Fruit fly (Drosophila melanogaster) whole organism, embryonic: ENCODE data around the gene Trs20.

Experiments used
- Abd-B ChIP-seq: fragments of 200-800 bp; sonication (Bioruptor generic); optimal IDR thresholded peaks from 2 replicates; lab custom pipeline; 2018; ENCODE audit warnings: missing biosample characterization, mild to moderate bottlenecking, missing genetic modification characterization, moderate library complexity
- CG10209 ChIP-seq: fragments of 200-800 bp; sonication (Bioruptor generic); optimal IDR thresholded peaks from 3 replicates; lab custom pipeline; 2017; ENCODE audit warnings: missing biosample characterization, mild to moderate bottlenecking, missing genetic modification characterization, missing genetic modification reagents
- CG10274 ChIP-seq: fragments of 200-800 bp; sonication (Bioruptor generic); optimal IDR thresholded peaks from 3 replicates; lab custom pipeline; 2017; ENCODE audit warnings: missing biosample characterization, mild to moderate bottlenecking, missing genetic modification characterization
- CG11560 ChIP-seq: fragments of 200-800 bp; sonication (Bioruptor generic); IDR thresholded peaks from 3 replicates; pipeline ENCODE4 v1.3.6; 2022; ENCODE audit warnings: missing biosample characterization, missing genetic modification characterization
- CG17568 ChIP-seq: fragments of 200-800 bp; sonication (Bioruptor generic); optimal IDR thresholded peaks from 2 replicates; lab custom pipeline; 2018; ENCODE audit warnings: missing biosample characterization, mild to moderate bottlenecking, missing genetic modification characterization, moderate library complexity
- CG1792 ChIP-seq: fragments of 200-800 bp; sonication (Bioruptor generic); optimal IDR thresholded peaks from 2 replicates; lab custom pipeline; 2016; ENCODE audit warnings: missing biosample characterization, missing genetic modification characterization
- CG2120 ChIP-seq: fragments of 200-800 bp; sonication (Bioruptor generic); optimal IDR thresholded peaks from 3 replicates; lab custom pipeline; 2016; ENCODE audit warnings: missing biosample characterization, missing genetic modification characterization
- CG2199 ChIP-seq: fragments of 200-800 bp; sonication (Bioruptor generic); IDR thresholded peaks from 3 replicates; pipeline ENCODE4 v1.3.6; 2022; ENCODE audit warnings: missing biosample characterization, missing genetic modification characterization
- CG3065 ChIP-seq: fragments of 200-800 bp; sonication (Bioruptor generic); optimal IDR thresholded peaks from 2 replicates; lab custom pipeline; 2016; ENCODE audit warnings: missing biosample characterization, missing genetic modification characterization
- CG33557 ChIP-seq: fragments of 200-800 bp; sonication (Bioruptor generic); optimal IDR thresholded peaks from 2 replicates; lab custom pipeline; 2019; ENCODE audit warnings: missing biosample characterization, mild to moderate bottlenecking, missing genetic modification characterization, moderate library complexity
- CG4617 ChIP-seq: fragments of 200-800 bp; sonication (Bioruptor generic); optimal IDR thresholded peaks from 3 replicates; lab custom pipeline; 2016; ENCODE audit warnings: missing biosample characterization, missing genetic modification characterization, borderline replicate concordance
- CG6765 ChIP-seq: fragments of 200-800 bp; sonication (Bioruptor generic); optimal IDR thresholded peaks from 3 replicates; lab custom pipeline; 2017; ENCODE audit warnings: missing biosample characterization, mild to moderate bottlenecking, missing genetic modification characterization
- CG6813 ChIP-seq: fragments of 200-800 bp; sonication (Bioruptor generic); optimal IDR thresholded peaks from 2 replicates; lab custom pipeline; 2017; ENCODE audit warnings: missing biosample characterization, missing genetic modification characterization, mild to moderate bottlenecking, moderate library complexity, missing genetic modification reagents
- CG6854 ChIP-seq: fragments of 200-800 bp; sonication (Bioruptor generic); optimal IDR thresholded peaks from 3 replicates; lab custom pipeline; 2017; ENCODE audit warnings: missing biosample characterization, mild to moderate bottlenecking, missing genetic modification characterization
- CG7839 ChIP-seq: fragments of 200-800 bp; sonication (Bioruptor generic); optimal IDR thresholded peaks from 3 replicates; lab custom pipeline; 2018; ENCODE audit warnings: missing biosample characterization, mild to moderate bottlenecking, missing genetic modification characterization, moderate library complexity
- CG8359 ChIP-seq: fragments of 200-800 bp; sonication (Bioruptor generic); optimal IDR thresholded peaks from 2 replicates; lab custom pipeline; 2017; ENCODE audit warnings: missing biosample characterization, mild to moderate bottlenecking, missing genetic modification characterization, borderline replicate concordance
- CkIIα-i1 ChIP-seq: fragments of 200-800 bp; sonication (Bioruptor generic); IDR thresholded peaks from 2 replicates; pipeline ENCODE4 v1.3.6; 2022; ENCODE audit warnings: missing biosample characterization, missing genetic modification characterization
- Dad ChIP-seq: fragments of 200-800 bp; sonication (Bioruptor generic); optimal IDR thresholded peaks from 3 replicates; lab custom pipeline; 2016; ENCODE audit warnings: missing biosample characterization, missing genetic modification characterization
- Eip74EF ChIP-seq, 2 experiments: fragments of 200-800 bp in 1 of 2; fragments of >200 bp in 1 of 2; sonication (Bioruptor generic) in 1 of 2; optimal IDR thresholded peaks; 2 replicates each; lab custom pipeline; 2017 to 2019; ENCODE audit warnings: missing biosample characterization in 2 of 2, missing genetic modification characterization in 2 of 2, mild to moderate bottlenecking in 1 of 2, moderate library complexity in 1 of 2
- Ets97D ChIP-seq: fragments of 200-800 bp; sonication (Bioruptor generic); optimal IDR thresholded peaks from 3 replicates; lab custom pipeline; 2016; ENCODE audit warnings: missing biosample characterization, missing genetic modification characterization
- HmgD ChIP-seq: fragments of 200-800 bp; sonication (Bioruptor generic); optimal IDR thresholded peaks from 3 replicates; lab custom pipeline; 2016; ENCODE audit warnings: missing biosample characterization, missing genetic modification characterization
- Hmx ChIP-seq: fragments of 200-800 bp; sonication (Bioruptor generic); optimal IDR thresholded peaks from 2 replicates; lab custom pipeline; 2016; ENCODE audit warnings: missing biosample characterization, missing genetic modification characterization
- Hr3 ChIP-seq: fragments of 200-800 bp; sonication (Bioruptor generic); optimal IDR thresholded peaks from 3 replicates; lab custom pipeline; 2016; ENCODE audit warnings: missing biosample characterization, missing genetic modification characterization
- Lim3 ChIP-seq: fragments of 200-800 bp; sonication (Bioruptor generic); IDR thresholded peaks from 2 replicates; pipeline ENCODE4 v1.3.6; 2022; ENCODE audit warnings: missing biosample characterization, missing genetic modification characterization
- Max ChIP-seq: fragments of 200-800 bp; sonication (Bioruptor generic); optimal IDR thresholded peaks from 2 replicates; lab custom pipeline; 2016; ENCODE audit warnings: missing biosample characterization, mild to moderate bottlenecking, missing genetic modification characterization
- Med ChIP-seq: fragments of 200-800 bp; sonication (Bioruptor generic); peaks from one replicate; lab custom pipeline; 2016; ENCODE audit warnings: missing biosample characterization, missing genetic modification characterization, mild to moderate bottlenecking, inconsistent platforms, moderate library complexity
- Neu2 ChIP-seq: fragments of 200-800 bp; sonication (Bioruptor generic); optimal IDR thresholded peaks from 3 replicates; lab custom pipeline; 2016; ENCODE audit warnings: missing biosample characterization, missing genetic modification characterization, borderline replicate concordance
- Rfx ChIP-seq: fragments of 200-800 bp; sonication (Bioruptor generic); IDR thresholded peaks from 2 replicates; pipeline ENCODE4 v1.3.6; 2022; ENCODE audit warnings: missing biosample characterization, missing genetic modification characterization
- Six4 ChIP-seq: fragments of 200-800 bp; sonication (Bioruptor generic); optimal IDR thresholded peaks from 2 replicates; lab custom pipeline; 2016; ENCODE audit warnings: missing biosample characterization, missing genetic modification characterization
- Taf1 ChIP-seq: fragments of 200-800 bp; sonication (Bioruptor generic); IDR thresholded peaks from 2 replicates; pipeline ENCODE4 v1.3.6; 2022; ENCODE audit warnings: missing biosample characterization, missing genetic modification characterization
- aop ChIP-seq: fragments of 200-800 bp; sonication (Bioruptor generic); IDR thresholded peaks from 2 replicates; pipeline ENCODE4 v1.3.6; 2022; ENCODE audit warnings: missing biosample characterization, missing genetic modification characterization
- ash1 ChIP-seq: fragments of 200-800 bp; sonication (Bioruptor generic); optimal IDR thresholded peaks from 2 replicates; lab custom pipeline; 2018; ENCODE audit warnings: missing biosample characterization, mild to moderate bottlenecking, missing genetic modification characterization
- az2 ChIP-seq: fragments of 200-800 bp; sonication (Bioruptor generic); optimal IDR thresholded peaks from 3 replicates; lab custom pipeline; 2016; ENCODE audit warnings: missing biosample characterization, missing genetic modification characterization
- btn ChIP-seq: fragments of 200-800 bp; sonication (Bioruptor generic); optimal IDR thresholded peaks from 2 replicates; lab custom pipeline; 2016; ENCODE audit warnings: missing biosample characterization, missing genetic modification characterization
- cg ChIP-seq: fragments of 200-800 bp; sonication (Bioruptor generic); optimal IDR thresholded peaks from 3 replicates; lab custom pipeline; 2019; ENCODE audit warnings: missing biosample characterization, mild to moderate bottlenecking, missing genetic modification characterization, moderate library complexity
- fd64A ChIP-seq: fragments of 200-800 bp; sonication (Bioruptor generic); optimal IDR thresholded peaks from 3 replicates; lab custom pipeline; 2018; ENCODE audit warnings: missing biosample characterization, mild to moderate bottlenecking, missing genetic modification characterization
- fru ChIP-seq: fragments of >200 bp; optimal IDR thresholded peaks from 2 replicates; lab custom pipeline; 2017
- gro ChIP-seq: fragments of 200-800 bp; sonication (Bioruptor generic); optimal IDR thresholded peaks from 2 replicates; lab custom pipeline; 2016; ENCODE audit warnings: missing biosample characterization, missing genetic modification characterization
- gsb-n ChIP-seq: fragments of 200-800 bp; sonication (Bioruptor generic); optimal IDR thresholded peaks from 3 replicates; lab custom pipeline; 2018; ENCODE audit warnings: missing biosample characterization, mild to moderate bottlenecking, missing genetic modification characterization
- hbn ChIP-seq: fragments of 200-800 bp; sonication (Bioruptor generic); IDR thresholded peaks from 2 replicates; pipeline ENCODE4 v1.3.6; 2022; ENCODE audit warnings: missing biosample characterization, missing genetic modification characterization; ENCODE audit not compliant: partially characterized antibody
- kah ChIP-seq: fragments of 200-800 bp; sonication (Bioruptor generic); optimal IDR thresholded peaks from 2 replicates; lab custom pipeline; 2018; ENCODE audit warnings: missing biosample characterization, mild to moderate bottlenecking, missing genetic modification characterization
- knrl ChIP-seq: fragments of 200-800 bp; sonication (Bioruptor generic); IDR thresholded peaks from 3 replicates; pipeline ENCODE4 v1.3.6; 2022; ENCODE audit warnings: missing biosample characterization, missing genetic modification characterization; ENCODE audit not compliant: partially characterized antibody
- luna ChIP-seq: fragments of 200-800 bp; sonication (Bioruptor generic); optimal IDR thresholded peaks from 2 replicates; lab custom pipeline; 2016; ENCODE audit warnings: missing biosample characterization, missing genetic modification characterization
- nerfin-2 ChIP-seq: fragments of 200-800 bp; sonication (Bioruptor generic); IDR thresholded peaks from 2 replicates; pipeline ENCODE4 v1.3.6; 2022; ENCODE audit warnings: missing biosample characterization, missing genetic modification characterization; ENCODE audit not compliant: partially characterized antibody
- psq ChIP-seq: fragments of 200-800 bp; sonication (Bioruptor generic); optimal IDR thresholded peaks from 2 replicates; lab custom pipeline; 2017; ENCODE audit warnings: missing biosample characterization, missing genetic modification characterization
- schlank ChIP-seq: fragments of 200-800 bp; sonication (Bioruptor generic); optimal IDR thresholded peaks from 2 replicates; lab custom pipeline; 2018; ENCODE audit warnings: missing biosample characterization, mild to moderate bottlenecking, missing genetic modification characterization
- scrt ChIP-seq: fragments of 200-800 bp; sonication (Bioruptor generic); optimal IDR thresholded peaks from 2 replicates; lab custom pipeline; 2018; ENCODE audit warnings: missing biosample characterization, mild to moderate bottlenecking, missing genetic modification characterization, moderate library complexity
- ssp ChIP-seq: fragments of 200-800 bp; sonication (Bioruptor generic); IDR thresholded peaks from 2 replicates; pipeline ENCODE4 v1.3.6; 2022; ENCODE audit warnings: missing biosample characterization, missing genetic modification characterization
- trem ChIP-seq: fragments of 200-800 bp; optimal IDR thresholded peaks from 3 replicates; lab custom pipeline; 2019; ENCODE audit warnings: missing biosample characterization, mild to moderate bottlenecking, missing genetic modification characterization, moderate library complexity

The Trs20 gene

dm6 chr3L:16113607-16114337 is 17.7 kb downstream of the Trs20 start (continued):
- TF ChIP-seq fru (lab: Kevin White, UChicago) (no peak), fd64A (GFP tag; lab: Kevin White, UChicago) (peak; percentile 5), Hr3 (GFP tag; lab: Kevin White, UChicago) (peak; percentile 79), hbn (GFP tag; lab: Robert Waterston, UW) (peak; percentile 34; the same call in 1 of the 2 replicates), CG3065 (GFP tag; lab: Kevin White, UChicago) (no peak), CkIIα-i1 (no peak), Abd-B (GFP tag; lab: Kevin White, UChicago) (no peak), CG17568 (GFP tag; lab: Kevin White, UChicago) (no peak), Rfx (peak; percentile 90), CG7839 (tag; lab: Kevin White, UChicago) (no peak), btn (GFP tag; lab: Kevin White, UChicago) (no peak), CG8359 (GFP tag; lab: Kevin White, UChicago) (peak; percentile 40), Lim3 (GFP tag; lab: Robert Waterston, UW) (no peak), Hmx (GFP tag; lab: Kevin White, UChicago) (peak; percentile 68), psq (GFP tag; lab: Kevin White, UChicago) (peak; percentile 91), Max (GFP tag; lab: Kevin White, UChicago) (peak; percentile 88), Med (peak; percentile 98), gro (peak; percentile 88), kah (GFP tag; lab: Kevin White, UChicago) (peak; percentile 45), nerfin-2 (GFP tag; lab: Robert Waterston, UW) (peak; percentile 35; the same call in 1 of the 2 replicates), Ets97D (GFP tag; lab: Kevin White, UChicago) (peak; percentile 92), CG6813 (GFP tag; lab: Kevin White, UChicago) (peak; percentile 76), CG11560 (peak; percentile 18; the same call in 1 of the 3 replicates), CG6765 (GFP tag; lab: Kevin White, UChicago) (peak; percentile 71), CG1792 (peak; percentile 86), aop (GFP tag; lab: Robert Waterston, UW) (no peak), Neu2 (GFP tag; lab: Kevin White, UChicago) (no peak), CG6854 (GFP tag; lab: Kevin White, UChicago) (peak; percentile 73), HmgD (GFP tag; lab: Kevin White, UChicago) (peak; percentile 74), CG10274 (GFP tag; lab: Kevin White, UChicago) (peak; percentile 30), schlank (tag; lab: Kevin White, UChicago) (peak; percentile 60), Dad (GFP tag; lab: Kevin White, UChicago) (peak; percentile 83), CG10209 (peak; percentile 84), az2 (GFP tag; lab: Kevin White, UChicago) (peak; percentile 70), CG2120 (GFP tag; lab: Kevin White, UChicago) (peak; percentile 93), scrt (GFP tag; lab: Kevin White, UChicago) (peak; percentile 78), CG2199 (GFP tag; lab: Robert Waterston, UW) (peak; percentile 78; the same call in 2 of the 3 replicates), CG33557 (GFP tag; lab: Kevin White, UChicago) (peak; percentile 49), Six4 (peak; percentile 76), Taf1 (peak; percentile 22; the same call in 1 of the 2 replicates), trem (peak; percentile 59), ash1 (GFP tag; lab: Kevin White, UChicago) (peak; percentile 0), CG4617 (GFP tag; lab: Kevin White, UChicago) (peak; percentile 88), gsb-n (no peak), cg (GFP tag; lab: Kevin White, UChicago) (peak; percentile 81), knrl (peak; percentile 73), ssp (peak; percentile 4), luna (peak; percentile 79), Eip74EF (GFP tag; optimal IDR thresholded peaks at IDR 0.05; lab: Kevin White, UChicago) (no peak)
